Worm (Caenorhabditis elegans) whole organism, L4/young adult: ENCODE measurements around the gene F55G11.2.

Experiments
- W03F9.2 ChIP-seq: fragments of 150-350 bp; optimal IDR thresholded peaks from 2 replicates; lab custom pipeline; 2014; ENCODE audit warnings: missing biosample characterization, missing genetic modification characterization
- dao-5 ChIP-seq: sonication (generic microtip); optimal IDR thresholded peaks from 2 replicates; lab custom pipeline; 2016; ENCODE audit warnings: missing genotype, missing genetic modification characterization, moderate library complexity, missing compliant biosample characterization

DNA sequence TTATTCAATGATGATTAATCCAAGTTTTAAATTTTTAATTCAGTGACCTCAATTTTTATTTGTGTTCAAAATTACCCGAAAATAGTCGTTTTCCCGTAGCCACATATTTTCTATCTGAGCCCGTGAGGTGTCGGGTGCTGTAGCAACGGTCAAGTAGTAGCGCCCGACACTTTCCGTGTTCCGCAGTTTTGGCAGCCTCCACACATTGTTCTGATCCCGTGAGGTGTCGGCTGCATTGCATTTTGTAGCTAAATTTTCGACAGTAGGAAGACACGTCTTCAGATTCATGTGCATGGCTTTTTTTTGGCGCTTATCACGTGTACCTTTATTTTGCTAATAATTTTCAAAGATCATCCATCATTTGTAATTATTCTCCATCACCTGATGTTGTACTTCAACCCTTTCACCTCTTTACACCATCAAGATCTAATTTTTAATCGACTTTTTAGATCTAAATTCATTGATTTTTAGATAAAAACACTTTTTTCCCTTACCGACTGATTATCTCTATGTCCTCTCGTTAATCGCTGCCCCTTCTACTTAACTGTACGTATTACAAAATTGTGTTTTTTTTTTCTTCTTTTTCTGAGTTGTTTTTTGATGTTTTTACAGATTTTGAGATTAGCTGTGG, 44.7 kb upstream of the F55G11.2 start:
- TF ChIP-seq dao-5 (tag; lab: Kevin White, UChicago): no peak
- no peak for TF ChIP-seq W03F9.2 (tag; lab: Kevin White, UChicago)
